Worm (Caenorhabditis elegans) whole organism, late embryonic: ENCODE measurements around the gene tsen-2.

Experiments
- ceh-9 ChIP-seq: sonication (generic microtip); optimal IDR thresholded peaks from 2 replicates; lab custom pipeline; 2016; ENCODE audit warnings: mild to moderate bottlenecking, missing genetic modification characterization, inconsistent platforms, missing compliant biosample characterization
- elt-2 ChIP-seq: sonication (generic microtip); optimal IDR thresholded peaks from 2 replicates; lab custom pipeline; 2016; ENCODE audit warnings: missing genetic modification reagents, missing genetic modification characterization, missing compliant biosample characterization
- nhr-11 ChIP-seq: fragments of 150-350 bp; optimal IDR thresholded peaks from 2 replicates; lab custom pipeline; 2014; ENCODE audit warnings: missing biosample characterization, missing genetic modification characterization
- pag-3 ChIP-seq: sonication (generic microtip); optimal IDR thresholded peaks from 2 replicates; lab custom pipeline; 2016; ENCODE audit warnings: missing compliant biosample characterization, missing genetic modification characterization, borderline replicate concordance
- pha-4 ChIP-seq: fragments of 150-350 bp; optimal IDR thresholded peaks from 2 replicates; lab custom pipeline; 2018; ENCODE audit warnings: missing biosample characterization, missing genetic modification reagents, missing genetic modification characterization
- pqm-1 ChIP-seq: sonication (generic microtip); optimal IDR thresholded peaks from 2 replicates; lab custom pipeline; 2016; ENCODE audit warnings: missing genetic modification characterization, missing compliant biosample characterization
- rnt-1 ChIP-seq: sonication (generic microtip); optimal IDR thresholded peaks from 2 replicates; lab custom pipeline; 2016; ENCODE audit warnings: missing genetic modification characterization, missing compliant biosample characterization
- sox-2 ChIP-seq: fragments of 200-800 bp; sonication (Bioruptor generic); IDR thresholded peaks from 2 replicates; pipeline ENCODE4 v1.3.6; 2022; ENCODE audit warnings: missing genetic modification reagents, missing genetic modification characterization, missing compliant biosample characterization

ce11 chrIII:11870009-11870408, 28.1 kb downstream of the tsen-2 start:
- TF ChIP-seq pha-4 (tag; lab: Kevin White, UChicago) (no peak), ceh-9 (no peak), elt-2 (tag; lab: Kevin White, UChicago) (peak; percentile 53), rnt-1 (tag; lab: Kevin White, UChicago) (peak; percentile 95), pag-3 (tag; lab: Kevin White, UChicago) (no peak), pqm-1 (tag; lab: Kevin White, UChicago) (peak; percentile 41), sox-2 (GFP tag; lab: Robert Waterston, UW) (no peak), nhr-11 (no peak)
